Worm (Caenorhabditis elegans): ENCODE results near the gene R10E11.5.

R10E11.5 gene

ce11 chrIII:9764718-9765117 lies 24.7 kb downstream of the R10E11.5 start:
- 0 out of 2 replicates have a peak, but pooled peaks have one; percentile 59 for TF ChIP-seq tab-1 (GFP tag; IDR thresholded peaks at IDR 0.05)
- TF ChIP-seq ref-1 (GFP tag; conservative IDR thresholded peaks at IDR 0.05) = no peak
- TF ChIP-seq klf-2 (GFP tag; conservative IDR thresholded peaks at IDR 0.05) = no peak
- TF ChIP-seq ztf-29 (GFP tag; IDR thresholded peaks at IDR 0.05) = no peak

ce11 chrIII:9762093-9762748 lies 27.2 kb downstream of the R10E11.5 start, which contains the start of gene gcc-2:
Gene gcc-2 (minus strand): TSS chrIII:9762143.
- TF ChIP-seq klf-2 (GFP tag; conservative IDR thresholded peaks at IDR 0.05) (no peak), ztf-29 (GFP tag; IDR thresholded peaks at IDR 0.05) (no peak), cog-1 (tag; optimal IDR thresholded peaks at IDR 0.05) (no peak), ref-1 (GFP tag; conservative IDR thresholded peaks at IDR 0.05) (no peak), flt-1 (GFP tag; IDR thresholded peaks at IDR 0.05) (no peak), med-1 (GFP tag; optimal IDR thresholded peaks at IDR 0.05; ENCODE audit: insufficient read depth) (no peak), ztf-23 (GFP tag; IDR thresholded peaks at IDR 0.05) (no peak), T22C8.4 (GFP tag; IDR thresholded peaks at IDR 0.05) (no peak), tab-1 (GFP tag; IDR thresholded peaks at IDR 0.05) (no peak)

ce11 chrIII:9760184-9760583 lies 29.3 kb downstream of the R10E11.5 start:
- TF ChIP-seq klf-2 (GFP tag; conservative IDR thresholded peaks at IDR 0.05) = no peak
- TF ChIP-seq tab-1 (GFP tag; IDR thresholded peaks at IDR 0.05) = no peak
- no peak for TF ChIP-seq med-1 (GFP tag; optimal IDR thresholded peaks at IDR 0.05; ENCODE audit: insufficient read depth)
- TF ChIP-seq ztf-29 (GFP tag; IDR thresholded peaks at IDR 0.05) = no peak
- no peak for TF ChIP-seq ref-1 (GFP tag; conservative IDR thresholded peaks at IDR 0.05)
- no peak for TF ChIP-seq cog-1 (tag; optimal IDR thresholded peaks at IDR 0.05)
- TF ChIP-seq ztf-23 (GFP tag; IDR thresholded peaks at IDR 0.05) = no peak
- TF ChIP-seq flt-1 (GFP tag; IDR thresholded peaks at IDR 0.05) = no peak
- no peak for TF ChIP-seq T22C8.4 (GFP tag; IDR thresholded peaks at IDR 0.05)

- TF ChIP-seq ref-1 (GFP tag; conservative IDR thresholded peaks at IDR 0.05) (no peak), ztf-23 (GFP tag; IDR thresholded peaks at IDR 0.05) (no peak), ztf-29 (GFP tag; IDR thresholded peaks at IDR 0.05) (no peak), T22C8.4 (GFP tag; IDR thresholded peaks at IDR 0.05) (no peak), klf-2 (GFP tag; conservative IDR thresholded peaks at IDR 0.05) (no peak), flt-1 (GFP tag; IDR thresholded peaks at IDR 0.05) (no peak), tab-1 (GFP tag; IDR thresholded peaks at IDR 0.05) (no peak), cog-1 (tag; optimal IDR thresholded peaks at IDR 0.05) (no peak), med-1 (GFP tag; optimal IDR thresholded peaks at IDR 0.05; ENCODE audit: insufficient read depth) (no peak)
Observed at ce11 chrIII:9758848-9759247, 30.6 kb downstream of the R10E11.5 start, which contains the start of gene rmd-1. Gene rmd-1 (plus strand): TSS chrIII:9759094.

- TF ChIP-seq klf-2 (GFP tag; conservative IDR thresholded peaks at IDR 0.05) (no peak), ztf-29 (GFP tag; IDR thresholded peaks at IDR 0.05) (no peak), tab-1 (GFP tag; IDR thresholded peaks at IDR 0.05) (no peak), ref-1 (GFP tag; conservative IDR thresholded peaks at IDR 0.05) (no peak), cog-1 (tag; optimal IDR thresholded peaks at IDR 0.05) (no peak), ztf-23 (GFP tag; IDR thresholded peaks at IDR 0.05) (no peak), flt-1 (GFP tag; IDR thresholded peaks at IDR 0.05) (no peak), med-1 (GFP tag; optimal IDR thresholded peaks at IDR 0.05; ENCODE audit: insufficient read depth) (no peak), T22C8.4 (GFP tag; IDR thresholded peaks at IDR 0.05) (no peak)
Observed at ce11 chrIII:9757414-9757813, 32.0 kb downstream of the R10E11.5 start, which contains the start of gene vps-53. Gene vps-53 (minus strand): TSS chrIII:9757514.

- TF ChIP-seq med-1 (GFP tag; optimal IDR thresholded peaks at IDR 0.05; ENCODE audit: insufficient read depth) = no peak
- no peak for TF ChIP-seq ref-1 (GFP tag; conservative IDR thresholded peaks at IDR 0.05)
- no peak for TF ChIP-seq cog-1 (tag; optimal IDR thresholded peaks at IDR 0.05)
Observed at ce11 chrIII:9752852-9753251, 36.6 kb downstream of the R10E11.5 start, which contains the start of gene ech-6. Gene ech-6 (minus strand): TSS chrIII:9752883.

ce11 chrIII:9751074-9751473 lies 38.4 kb downstream of the R10E11.5 start, which contains the start of gene T05G5.5:
Gene T05G5.5 (minus strand): TSS chrIII:9751432.
- TF ChIP-seq T22C8.4 (GFP tag; IDR thresholded peaks at IDR 0.05) (no peak), flt-1 (GFP tag; IDR thresholded peaks at IDR 0.05) (no peak), ztf-23 (GFP tag; IDR thresholded peaks at IDR 0.05) (no peak), ztf-29 (GFP tag; IDR thresholded peaks at IDR 0.05) (no peak), cog-1 (tag; optimal IDR thresholded peaks at IDR 0.05) (no peak), med-1 (GFP tag; optimal IDR thresholded peaks at IDR 0.05; ENCODE audit: insufficient read depth) (no peak), tab-1 (GFP tag; IDR thresholded peaks at IDR 0.05) (no peak), ref-1 (GFP tag; conservative IDR thresholded peaks at IDR 0.05) (no peak), klf-2 (GFP tag; conservative IDR thresholded peaks at IDR 0.05) (no peak)

ce11 chrIII:9748694-9749093 lies 40.8 kb downstream of the R10E11.5 start, which contains the start of gene T05G5.4:
Gene T05G5.4 (plus strand): TSS chrIII:9748934.
- TF ChIP-seq klf-2 (GFP tag; conservative IDR thresholded peaks at IDR 0.05) (no peak), T22C8.4 (GFP tag; IDR thresholded peaks at IDR 0.05) (no peak), med-1 (GFP tag; optimal IDR thresholded peaks at IDR 0.05; ENCODE audit: insufficient read depth) (no peak), ref-1 (GFP tag; conservative IDR thresholded peaks at IDR 0.05) (no peak), flt-1 (GFP tag; IDR thresholded peaks at IDR 0.05) (no peak), ztf-23 (GFP tag; IDR thresholded peaks at IDR 0.05) (no peak), tab-1 (GFP tag; IDR thresholded peaks at IDR 0.05) (no peak), cog-1 (tag; optimal IDR thresholded peaks at IDR 0.05) (no peak), ztf-29 (GFP tag; IDR thresholded peaks at IDR 0.05) (no peak)

- 0 out of 2 replicates have a peak, but pooled peaks have one; percentile 25 for TF ChIP-seq flt-1 (GFP tag; IDR thresholded peaks at IDR 0.05)
- TF ChIP-seq ztf-29 (GFP tag; IDR thresholded peaks at IDR 0.05) = no peak
Observed at ce11 chrIII:9747133-9747532, 42.3 kb downstream of the R10E11.5 start, which contains the start of the genes iff-1 and cdk-1. Gene iff-1 (minus strand): TSS chrIII:9747193. Gene cdk-1 (plus strand): TSS chrIII:9747472.

- TF ChIP-seq ztf-23 (GFP tag; IDR thresholded peaks at IDR 0.05) (no peak), cog-1 (tag; optimal IDR thresholded peaks at IDR 0.05) (no peak), ref-1 (GFP tag; conservative IDR thresholded peaks at IDR 0.05) (no peak), flt-1 (GFP tag; IDR thresholded peaks at IDR 0.05) (no peak), klf-2 (GFP tag; conservative IDR thresholded peaks at IDR 0.05) (no peak), tab-1 (GFP tag; IDR thresholded peaks at IDR 0.05) (no peak), med-1 (GFP tag; optimal IDR thresholded peaks at IDR 0.05; ENCODE audit: insufficient read depth) (no peak), T22C8.4 (GFP tag; IDR thresholded peaks at IDR 0.05) (no peak)
Observed at ce11 chrIII:9746665-9747064, 42.8 kb downstream of the R10E11.5 start.

Data from whole organism, midembryonic.